Worm (Caenorhabditis elegans) whole organism, L1 larva: ENCODE data around the gene srd-36.

Source experiments
- C04F5.9 ChIP-seq: sonication (generic microtip); optimal IDR thresholded peaks from 2 replicates; lab custom pipeline; 2016; ENCODE audit warnings: missing genetic modification characterization, missing compliant biosample characterization
- F16B12.6 ChIP-seq: fragments of 150-350 bp; optimal IDR thresholded peaks from 2 replicates; lab custom pipeline; 2014; ENCODE audit warnings: missing biosample characterization, missing genetic modification characterization
- Y116A8C.19 ChIP-seq: sonication (generic microtip); optimal IDR thresholded peaks from 2 replicates; lab custom pipeline; 2016; ENCODE audit warnings: missing compliant biosample characterization, missing genetic modification characterization, borderline replicate concordance
- aly-2 ChIP-seq: fragments of 150-350 bp; optimal IDR thresholded peaks from 2 replicates; lab custom pipeline; 2014; ENCODE audit warnings: missing biosample characterization, missing genetic modification characterization
- blmp-1 ChIP-seq: fragments of 150-350 bp; optimal IDR thresholded peaks from 2 replicates; lab custom pipeline; 2014; ENCODE audit warnings: missing biosample characterization, missing genetic modification characterization
- ceh-63 ChIP-seq: fragments of 200-800 bp; sonication (Bioruptor generic); optimal IDR thresholded peaks from 2 replicates; lab custom pipeline; 2018; ENCODE audit warnings: mild to moderate bottlenecking, missing genetic modification characterization, missing compliant biosample characterization
- ceh-8 ChIP-seq: fragments of 200-800 bp; sonication (Bioruptor generic); optimal IDR thresholded peaks from 2 replicates; lab custom pipeline; 2018; ENCODE audit warnings: mild to moderate bottlenecking, missing genetic modification characterization, moderate library complexity, missing compliant biosample characterization
- ceh-82 ChIP-seq, 3 experiments: fragments of 150-350 bp in 1 of 3; sonication (generic microtip) in 2 of 3; optimal IDR thresholded peaks; 2 replicates each; lab custom pipeline; 2014 to 2017; ENCODE audit warnings: missing biosample characterization in 3 of 3, missing genetic modification characterization in 3 of 3
- ceh-88 ChIP-seq: fragments of 200-800 bp; sonication (Bioruptor generic); IDR thresholded peaks from 2 replicates; pipeline ENCODE4 v1.3.6; 2022; ENCODE audit warnings: missing genetic modification characterization, missing compliant biosample characterization
- ceh-90 ChIP-seq: sonication (generic microtip); optimal IDR thresholded peaks from 2 replicates; lab custom pipeline; 2016; ENCODE audit warnings: missing genetic modification characterization, missing compliant biosample characterization
- dpl-1 ChIP-seq, 3 experiments: fragments of 150-350 bp in 2 of 3; sonication (generic microtip) in 1 of 3; optimal IDR thresholded peaks; 2 replicates each; lab custom pipeline; 2014 to 2017; ENCODE audit warnings: missing biosample characterization in 3 of 3, missing genetic modification characterization in 3 of 3, missing genetic modification reagents in 3 of 3
- dsc-1 ChIP-seq: sonication (generic microtip); optimal IDR thresholded peaks from 2 replicates; lab custom pipeline; 2016; ENCODE audit warnings: mild to moderate bottlenecking, missing genetic modification characterization, missing compliant biosample characterization
- efl-1 ChIP-seq, 4 experiments: fragments of 150-350 bp; optimal IDR thresholded peaks in 3 of 4; peaks in 1 of 4; 1 replicate in 1 of 4; 2 replicates in 3 of 4; lab custom pipeline; 2014; ENCODE audit warnings: missing biosample characterization in 2 of 4, missing genetic modification characterization in 2 of 4, missing genetic modification reagents in 2 of 4
- egl-27 ChIP-seq, 2 experiments: fragments of 150-350 bp in 1 of 2; sonication (generic microtip); optimal IDR thresholded peaks; 3 replicates each; lab custom pipeline; 2017 to 2018; ENCODE audit warnings: missing biosample characterization in 2 of 2, missing genetic modification characterization in 2 of 2, missing genetic modification reagents in 2 of 2
- ets-5 ChIP-seq: fragments of 200-800 bp; sonication (Bioruptor generic); IDR thresholded peaks from 2 replicates; pipeline ENCODE4 v1.3.6; 2022; ENCODE audit warnings: missing genetic modification characterization, missing compliant biosample characterization
- fkh-10 ChIP-seq: sonication (generic microtip); optimal IDR thresholded peaks from 2 replicates; lab custom pipeline; 2017; ENCODE audit warnings: missing biosample characterization, missing genetic modification reagents, missing genetic modification characterization
- fkh-4 ChIP-seq: sonication (generic microtip); optimal IDR thresholded peaks from 2 replicates; lab custom pipeline; 2016; ENCODE audit warnings: missing compliant biosample characterization, missing genetic modification characterization, borderline replicate concordance
- fkh-8 ChIP-seq: sonication (generic microtip); optimal IDR thresholded peaks from 2 replicates; lab custom pipeline; 2016; ENCODE audit warnings: mild to moderate bottlenecking, missing genetic modification characterization, missing compliant biosample characterization
- fos-1 ChIP-seq: fragments of 150-350 bp; optimal IDR thresholded peaks from 2 replicates; lab custom pipeline; 2014; ENCODE audit warnings: missing biosample characterization, missing genetic modification characterization
- grh-1 ChIP-seq: fragments of 200-800 bp; sonication (Bioruptor generic); IDR thresholded peaks from 2 replicates; pipeline ENCODE4 v1.3.6; 2022; ENCODE audit warnings: missing genetic modification reagents, missing genetic modification characterization, missing compliant biosample characterization
- hlh-4 ChIP-seq: sonication (generic microtip); optimal IDR thresholded peaks from 2 replicates; lab custom pipeline; 2016; ENCODE audit warnings: mild to moderate bottlenecking, missing genetic modification characterization, missing compliant biosample characterization
- hpl-2 ChIP-seq: fragments of 150-350 bp; optimal IDR thresholded peaks from 2 replicates; lab custom pipeline; 2014; ENCODE audit warnings: missing biosample characterization, missing genetic modification reagents, missing genetic modification characterization
- jun-1 ChIP-seq: fragments of 150-350 bp; optimal IDR thresholded peaks from 2 replicates; lab custom pipeline; 2014; ENCODE audit warnings: missing biosample characterization, missing genetic modification reagents, missing genetic modification characterization
- lin-14 ChIP-seq: fragments of 200-800 bp; sonication (Bioruptor generic); optimal IDR thresholded peaks from 2 replicates; lab custom pipeline; 2018; ENCODE audit warnings: mild to moderate bottlenecking, missing genetic modification characterization, moderate library complexity, missing compliant biosample characterization
- lin-15B ChIP-seq: fragments of 150-350 bp; sonication (generic microtip); optimal IDR thresholded peaks from 3 replicates; lab custom pipeline; 2014; ENCODE audit warnings: missing biosample characterization, missing genetic modification characterization
- lin-39 ChIP-seq: fragments of 150-350 bp; optimal IDR thresholded peaks from 2 replicates; lab custom pipeline; 2014; ENCODE audit warnings: missing biosample characterization, missing genetic modification reagents, missing genetic modification characterization
- lsy-2 ChIP-seq, 2 experiments: fragments of 150-350 bp; optimal IDR thresholded peaks; 2 replicates each; lab custom pipeline; 2014; ENCODE audit warnings: missing biosample characterization in 2 of 2, missing genetic modification characterization in 2 of 2
- mef-2 ChIP-seq: fragments of 150-350 bp; optimal IDR thresholded peaks from 2 replicates; lab custom pipeline; 2014; ENCODE audit warnings: missing biosample characterization, missing genetic modification characterization
- mep-1 ChIP-seq: fragments of 150-350 bp; optimal IDR thresholded peaks from 2 replicates; lab custom pipeline; 2014; ENCODE audit warnings: missing biosample characterization, missing genetic modification characterization
- nhr-11 ChIP-seq: fragments of 150-350 bp; optimal IDR thresholded peaks from 2 replicates; lab custom pipeline; 2014; ENCODE audit warnings: missing biosample characterization, missing genetic modification characterization
- nhr-12 ChIP-seq: sonication (generic microtip); optimal IDR thresholded peaks from 2 replicates; lab custom pipeline; 2017; ENCODE audit warnings: missing biosample characterization, missing genetic modification characterization
- nhr-28 ChIP-seq: fragments of 150-350 bp; optimal IDR thresholded peaks from 2 replicates; lab custom pipeline; 2014; ENCODE audit warnings: missing biosample characterization, missing genetic modification characterization
- nhr-47 ChIP-seq: sonication (generic microtip); optimal IDR thresholded peaks from 2 replicates; lab custom pipeline; 2016; ENCODE audit warnings: mild to moderate bottlenecking, missing genetic modification characterization, moderate library complexity, missing compliant biosample characterization
- nhr-71 ChIP-seq: sonication (generic microtip); optimal IDR thresholded peaks from 2 replicates; lab custom pipeline; 2016; ENCODE audit warnings: mild to moderate bottlenecking, missing genetic modification characterization, moderate library complexity, missing compliant biosample characterization
- nhr-76 ChIP-seq: sonication (generic microtip); optimal IDR thresholded peaks from 2 replicates; lab custom pipeline; 2017; ENCODE audit warnings: missing biosample characterization, missing genetic modification characterization
- nhr-84 ChIP-seq: sonication (generic microtip); optimal IDR thresholded peaks from 2 replicates; lab custom pipeline; 2017; ENCODE audit warnings: missing biosample characterization, missing genetic modification characterization
- nhr-85 ChIP-seq: sonication (generic microtip); peaks from one replicate; lab custom pipeline; 2016; ENCODE audit warnings: missing genetic modification characterization, inconsistent platforms, missing compliant biosample characterization
- pag-3 ChIP-seq: sonication (generic microtip); optimal IDR thresholded peaks from 2 replicates; lab custom pipeline; 2017; ENCODE audit warnings: missing genetic modification characterization, mild to moderate bottlenecking, missing compliant biosample characterization, antibody characterized with exemption, borderline replicate concordance; ENCODE audit not compliant: insufficient read depth
- snpc-4 ChIP-seq: fragments of 150-350 bp; optimal IDR thresholded peaks from 2 replicates; lab custom pipeline; 2014; ENCODE audit warnings: missing biosample characterization, missing genetic modification characterization
- sup-37 ChIP-seq: fragments of 200-800 bp; sonication (Bioruptor generic); optimal IDR thresholded peaks from 2 replicates; lab custom pipeline; 2018; ENCODE audit warnings: mild to moderate bottlenecking, missing genetic modification characterization, missing compliant biosample characterization
- swsn-7 ChIP-seq: sonication (generic microtip); optimal IDR thresholded peaks from 2 replicates; lab custom pipeline; 2016; ENCODE audit warnings: missing genetic modification characterization, missing compliant biosample characterization
- tbx-2 ChIP-seq: sonication (generic microtip); optimal IDR thresholded peaks from 2 replicates; lab custom pipeline; 2016; ENCODE audit warnings: missing genetic modification characterization, missing compliant biosample characterization
- tlp-1 ChIP-seq: fragments of 150-350 bp; optimal IDR thresholded peaks from 2 replicates; lab custom pipeline; 2014; ENCODE audit warnings: missing biosample characterization, missing genetic modification characterization
- unc-30 ChIP-seq: sonication (generic microtip); optimal IDR thresholded peaks from 2 replicates; lab custom pipeline; 2017; ENCODE audit warnings: missing biosample characterization, missing genetic modification characterization
- unc-86 ChIP-seq: sonication (generic microtip); optimal IDR thresholded peaks from 2 replicates; lab custom pipeline; 2016; ENCODE audit warnings: missing genetic modification characterization, missing compliant biosample characterization
- ztf-11 ChIP-seq, 2 experiments: sonication (generic microtip); optimal IDR thresholded peaks; 2 replicates each; lab custom pipeline; 2016 to 2017; ENCODE audit warnings: missing genetic modification characterization in 2 of 2, missing biosample characterization in 1 of 2, missing compliant biosample characterization in 1 of 2

srd-36 gene

ce11 chrX:13328868-13329267, 34.3 kb upstream of the srd-36 start (continued):
- peak; percentile 73 to 89 for TF ChIP-seq lsy-2 (tag; optimal IDR thresholded peaks at IDR 0.05; lab: Kevin White, UChicago)
- peak; percentile 83 for TF ChIP-seq tbx-2 (tag; lab: Kevin White, UChicago)
- peak; percentile 57 for TF ChIP-seq lin-15B (tag; lab: Kevin White, UChicago)
- TF ChIP-seq ceh-90 (tag; lab: Kevin White, UChicago): no peak
- peak; percentile 96 for TF ChIP-seq lin-14 (GFP tag; lab: Kevin White, UChicago)
- TF ChIP-seq sup-37 (GFP tag; lab: Kevin White, UChicago): no peak
- no peak for TF ChIP-seq hpl-2 (GFP tag; lab: Kevin White, UChicago)
- no peak for TF ChIP-seq Y116A8C.19
- TF ChIP-seq fkh-8 (tag; lab: Kevin White, UChicago): peak; percentile 82
- no peak for TF ChIP-seq ceh-88 (GFP tag; lab: Robert Waterston, UW)
- no peak for TF ChIP-seq nhr-84 (tag; lab: Kevin White, UChicago)
- TF ChIP-seq nhr-11 (tag; lab: Kevin White, UChicago): no peak
- no peak for TF ChIP-seq nhr-28 (tag; lab: Kevin White, UChicago)
- TF ChIP-seq pag-3 (tag; lab: Kevin White, UChicago): peak; percentile 93
- TF ChIP-seq fkh-10 (GFP tag; lab: Kevin White, UChicago): no peak
- peak; percentile 74 for TF ChIP-seq swsn-7 (tag; lab: Kevin White, UChicago)
- peak; percentile 75 for TF ChIP-seq nhr-47 (tag; lab: Kevin White, UChicago)
- TF ChIP-seq fos-1 (tag; lab: Kevin White, UChicago): peak; percentile 94
- TF ChIP-seq snpc-4 (tag; lab: Kevin White, UChicago): peak; percentile 53
- no peak for TF ChIP-seq unc-30
- TF ChIP-seq nhr-71 (tag; lab: Kevin White, UChicago): peak; percentile 96
- no peak for TF ChIP-seq ceh-8 (GFP tag; lab: Kevin White, UChicago)
- TF ChIP-seq nhr-76 (tag; lab: Kevin White, UChicago): no peak
- TF ChIP-seq efl-1 (optimal IDR thresholded peaks at IDR 0.05; lab: Kevin White, UChicago): peak; percentile 58 to 67
- TF ChIP-seq efl-1 (GFP tag; optimal IDR thresholded peaks at IDR 0.05 in 1 of 2; lab: Kevin White, UChicago): peak; percentile 49 to 73
- TF ChIP-seq dsc-1 (tag; lab: Kevin White, UChicago): peak; percentile 36
- peak; percentile 32 to 78 (median 52) for TF ChIP-seq ceh-82 (tag; optimal IDR thresholded peaks at IDR 0.05; lab: Kevin White, UChicago)
- no peak for TF ChIP-seq hlh-4
- no peak for TF ChIP-seq tlp-1 (tag; lab: Kevin White, UChicago)
- TF ChIP-seq fkh-4 (tag; lab: Kevin White, UChicago): no peak
- TF ChIP-seq unc-86 (tag; lab: Kevin White, UChicago): no peak
- TF ChIP-seq lin-39 (tag; lab: Kevin White, UChicago): peak; percentile 96
- peak; percentile 47 for TF ChIP-seq mef-2 (tag; lab: Kevin White, UChicago)
- TF ChIP-seq mep-1: peak; percentile 92
- TF ChIP-seq nhr-85 (tag; lab: Kevin White, UChicago): peak; percentile 88
- TF ChIP-seq dpl-1 (GFP tag; optimal IDR thresholded peaks at IDR 0.05; lab: Kevin White, UChicago): peak; percentile 50 to 64 (median 59)
- TF ChIP-seq ztf-11 (tag; optimal IDR thresholded peaks at IDR 0.05; lab: Kevin White, UChicago): no peak
- peak; percentile 90 for TF ChIP-seq blmp-1 (tag; lab: Kevin White, UChicago)
- no peak for TF ChIP-seq nhr-12 (tag; lab: Kevin White, UChicago)
- TF ChIP-seq ets-5 (GFP tag; lab: Robert Waterston, UW): no peak
- TF ChIP-seq F16B12.6 (tag; lab: Kevin White, UChicago): no peak
- no peak for TF ChIP-seq ceh-63 (GFP tag; lab: Kevin White, UChicago)
- no peak for TF ChIP-seq C04F5.9
- TF ChIP-seq grh-1 (GFP tag; lab: Robert Waterston, UW): no peak
- TF ChIP-seq jun-1: peak; percentile 74
- TF ChIP-seq egl-27 (tag; optimal IDR thresholded peaks at IDR 0.05; lab: Kevin White, UChicago): peak; percentile 52 to 60
- TF ChIP-seq aly-2 (tag; lab: Kevin White, UChicago): no peak
